Worm (Caenorhabditis elegans) whole organism, young adult: ENCODE measurements around the gene Y56A3A.22.

Experiments used
- B0019.2 ChIP-seq: fragments of 200-800 bp; sonication (Bioruptor generic); conservative IDR thresholded peaks from 2 replicates; pipeline ENCODE4 v1.3.6; 2022; ENCODE audit warnings: missing genetic modification reagents, missing genetic modification characterization, missing compliant biosample characterization
- B0261.1 ChIP-seq: sonication (generic microtip); optimal IDR thresholded peaks from 2 replicates; lab custom pipeline; 2016; ENCODE audit warnings: mild to moderate bottlenecking, missing genetic modification characterization, moderate library complexity, missing compliant biosample characterization
- C06A6.2 ChIP-seq: fragments of 200-800 bp; sonication (Bioruptor generic); conservative IDR thresholded peaks from 2 replicates; pipeline ENCODE4 v1.3.6; 2022; ENCODE audit warnings: missing genetic modification characterization, missing compliant biosample characterization
- F57A8.1 ChIP-seq: fragments of 200-800 bp; sonication (Bioruptor generic); optimal IDR thresholded peaks from 2 replicates; lab custom pipeline; 2018; ENCODE audit warnings: mild to moderate bottlenecking, missing genetic modification characterization, moderate library complexity, missing compliant biosample characterization
- F57C9.4 ChIP-seq: sonication (generic microtip); optimal IDR thresholded peaks from 2 replicates; lab custom pipeline; 2017; ENCODE audit warnings: mild to moderate bottlenecking, missing genetic modification characterization, missing compliant biosample characterization
- T07F8.4 ChIP-seq: sonication (generic microtip); optimal IDR thresholded peaks from 2 replicates; lab custom pipeline; 2016; ENCODE audit warnings: mild to moderate bottlenecking, missing genetic modification characterization, moderate library complexity, missing compliant biosample characterization
- Y79H2A.3 ChIP-seq: fragments of 200-800 bp; sonication (Bioruptor generic); conservative IDR thresholded peaks from 2 replicates; pipeline ENCODE4 v1.3.6; 2022; ENCODE audit warnings: missing genetic modification reagents, missing genetic modification characterization, missing compliant biosample characterization
- Y95B8A.8 ChIP-seq: fragments of 200-800 bp; sonication (Bioruptor generic); IDR thresholded peaks from 2 replicates; pipeline ENCODE4 v1.3.6; 2022; ENCODE audit warnings: missing genetic modification reagents, missing genetic modification characterization, missing compliant biosample characterization
- ZK185.1 ChIP-seq: sonication (generic microtip); optimal IDR thresholded peaks from 2 replicates; lab custom pipeline; 2016; ENCODE audit warnings: mild to moderate bottlenecking, missing genetic modification characterization, missing compliant biosample characterization; ENCODE audit not compliant: poor library complexity, severe bottlenecking
- ama-1 ChIP-seq, 3 experiments: fragments of 150-350 bp in 1 of 3; sonication (generic microtip) in 2 of 3; optimal IDR thresholded peaks; 2 replicates each; lab custom pipeline; 2014 to 2018; ENCODE audit warnings: missing biosample characterization in 2 of 3, missing genetic modification characterization in 2 of 3, missing genetic modification reagents in 2 of 3
- aptf-3 ChIP-seq: fragments of 200-800 bp; sonication (Bioruptor generic); IDR thresholded peaks from 2 replicates; pipeline ENCODE4 v1.3.6; 2022; ENCODE audit warnings: missing genetic modification characterization, missing compliant biosample characterization
- attf-5 ChIP-seq: fragments of 200-800 bp; sonication (Bioruptor generic); optimal IDR thresholded peaks from 2 replicates; lab custom pipeline; 2018; ENCODE audit warnings: mild to moderate bottlenecking, missing genetic modification characterization, missing compliant biosample characterization
- ccch-3 ChIP-seq: fragments of 200-800 bp; sonication (Bioruptor generic); optimal IDR thresholded peaks from 2 replicates; lab custom pipeline; 2018; ENCODE audit warnings: mild to moderate bottlenecking, missing genetic modification characterization, missing compliant biosample characterization
- cebp-1 ChIP-seq, 2 experiments: fragments of 200-800 bp in 1 of 2; sonication (Bioruptor generic) in 1 of 2; sonication (generic microtip) in 1 of 2; IDR thresholded peaks in 1 of 2; optimal IDR thresholded peaks in 1 of 2; 2 replicates each; pipeline versions ENCODE4 v1.3.6 to Lab custom; 2017 to 2022; ENCODE audit warnings: missing compliant biosample characterization in 2 of 2, missing genetic modification characterization in 2 of 2, mild to moderate bottlenecking in 1 of 2, missing genetic modification reagents in 1 of 2, moderate library complexity in 1 of 2
- ceh-100 ChIP-seq: fragments of 200-800 bp; sonication (Bioruptor generic); IDR thresholded peaks from 2 replicates; pipeline ENCODE4 v1.3.6; 2022; ENCODE audit warnings: missing genetic modification reagents, missing genetic modification characterization, missing compliant biosample characterization
- ceh-79 ChIP-seq: sonication (generic microtip); optimal IDR thresholded peaks from 2 replicates; lab custom pipeline; 2017; ENCODE audit warnings: mild to moderate bottlenecking, missing genetic modification characterization, missing compliant biosample characterization
- chd-7 ChIP-seq: sonication (generic microtip); optimal IDR thresholded peaks from 2 replicates; lab custom pipeline; 2016; ENCODE audit warnings: mild to moderate bottlenecking, missing genetic modification characterization, moderate library complexity, missing compliant biosample characterization
- dox-1 ChIP-seq: fragments of 200-800 bp; sonication (Bioruptor generic); IDR thresholded peaks from 2 replicates; pipeline ENCODE4 v1.3.6; 2022; ENCODE audit warnings: missing genetic modification reagents, missing genetic modification characterization, missing compliant biosample characterization
- efl-1 ChIP-seq: fragments of 150-350 bp; optimal IDR thresholded peaks from 2 replicates; lab custom pipeline; 2014; ENCODE audit warnings: missing biosample characterization, missing genetic modification reagents, missing genetic modification characterization
- egrh-3 ChIP-seq: fragments of 200-800 bp; sonication (Bioruptor generic); IDR thresholded peaks from 2 replicates; pipeline ENCODE4 v1.3.6; 2022; ENCODE audit warnings: missing genetic modification reagents, missing genetic modification characterization, missing compliant biosample characterization
- gei-17 ChIP-seq: fragments of 200-800 bp; sonication (Bioruptor generic); optimal IDR thresholded peaks from 2 replicates; lab custom pipeline; 2018; ENCODE audit warnings: mild to moderate bottlenecking, missing genetic modification characterization, missing compliant biosample characterization
- him-1 ChIP-seq: sonication (generic microtip); optimal IDR thresholded peaks from 2 replicates; lab custom pipeline; 2016; ENCODE audit warnings: missing genotype, missing genetic modification reagents, missing genetic modification characterization, missing compliant biosample characterization
- hlh-12 ChIP-seq: sonication (generic microtip); optimal IDR thresholded peaks from 2 replicates; lab custom pipeline; 2016; ENCODE audit warnings: missing genetic modification characterization, missing compliant biosample characterization
- lag-1 ChIP-seq: fragments of 200-800 bp; sonication (Bioruptor generic); IDR thresholded peaks from 2 replicates; pipeline ENCODE4 v1.3.6; 2022; ENCODE audit warnings: missing genetic modification reagents, missing genetic modification characterization, missing compliant biosample characterization
- lin-40 ChIP-seq: sonication (generic microtip); optimal IDR thresholded peaks from 2 replicates; lab custom pipeline; 2016; ENCODE audit warnings: missing genetic modification characterization, mild to moderate bottlenecking, missing compliant biosample characterization, missing genotype, missing genetic modification reagents
- madf-10 ChIP-seq: sonication (generic microtip); optimal IDR thresholded peaks from 2 replicates; lab custom pipeline; 2016; ENCODE audit warnings: mild to moderate bottlenecking, missing genetic modification characterization, missing compliant biosample characterization
- mxl-1 ChIP-seq: sonication (generic microtip); optimal IDR thresholded peaks from 2 replicates; lab custom pipeline; 2016; ENCODE audit warnings: missing genetic modification characterization, missing compliant biosample characterization
- nhr-179 ChIP-seq: sonication (generic microtip); optimal IDR thresholded peaks from 2 replicates; lab custom pipeline; 2016; ENCODE audit warnings: mild to moderate bottlenecking, missing genetic modification characterization, missing compliant biosample characterization
- nhr-27 ChIP-seq: fragments of 200-800 bp; sonication (Bioruptor generic); optimal IDR thresholded peaks from 2 replicates; lab custom pipeline; 2018; ENCODE audit warnings: mild to moderate bottlenecking, missing genetic modification characterization, moderate library complexity, missing compliant biosample characterization
- nhr-80 ChIP-seq: sonication (generic microtip); optimal IDR thresholded peaks from 2 replicates; lab custom pipeline; 2016; ENCODE audit warnings: missing genetic modification characterization, missing compliant biosample characterization
- pbrm-1 ChIP-seq: fragments of 200-800 bp; sonication (Bioruptor generic); IDR thresholded peaks from 2 replicates; pipeline ENCODE4 v1.3.6; 2022; ENCODE audit warnings: missing genetic modification reagents, missing genetic modification characterization, missing compliant biosample characterization
- sptf-2 ChIP-seq: fragments of 200-800 bp; sonication (Bioruptor generic); optimal IDR thresholded peaks from 2 replicates; lab custom pipeline; 2018; ENCODE audit warnings: mild to moderate bottlenecking, missing genetic modification characterization, missing compliant biosample characterization
- unc-130 ChIP-seq: sonication (generic microtip); optimal IDR thresholded peaks from 2 replicates; lab custom pipeline; 2016; ENCODE audit warnings: missing genetic modification reagents, missing genetic modification characterization, missing compliant biosample characterization
- xnd-1 ChIP-seq: sonication (generic microtip); optimal IDR thresholded peaks from 2 replicates; lab custom pipeline; 2016; ENCODE audit warnings: missing genotype, missing genetic modification reagents, missing genetic modification characterization, missing compliant biosample characterization
- zfh-2 ChIP-seq: fragments of 200-800 bp; sonication (Bioruptor generic); conservative IDR thresholded peaks from 2 replicates; pipeline ENCODE4 v1.3.6; 2022; ENCODE audit warnings: missing genetic modification reagents, missing genetic modification characterization, missing compliant biosample characterization
- zim-3 ChIP-seq: sonication (generic microtip); optimal IDR thresholded peaks from 2 replicates; lab custom pipeline; 2017; ENCODE audit warnings: mild to moderate bottlenecking, missing genetic modification characterization, moderate library complexity, missing compliant biosample characterization
- ztf-6 ChIP-seq: fragments of 200-800 bp; sonication (Bioruptor generic); IDR thresholded peaks from 2 replicates; pipeline ENCODE4 v1.3.6; 2022; ENCODE audit warnings: missing genetic modification reagents, missing genetic modification characterization, missing compliant biosample characterization

Y56A3A.22 gene

DNA sequence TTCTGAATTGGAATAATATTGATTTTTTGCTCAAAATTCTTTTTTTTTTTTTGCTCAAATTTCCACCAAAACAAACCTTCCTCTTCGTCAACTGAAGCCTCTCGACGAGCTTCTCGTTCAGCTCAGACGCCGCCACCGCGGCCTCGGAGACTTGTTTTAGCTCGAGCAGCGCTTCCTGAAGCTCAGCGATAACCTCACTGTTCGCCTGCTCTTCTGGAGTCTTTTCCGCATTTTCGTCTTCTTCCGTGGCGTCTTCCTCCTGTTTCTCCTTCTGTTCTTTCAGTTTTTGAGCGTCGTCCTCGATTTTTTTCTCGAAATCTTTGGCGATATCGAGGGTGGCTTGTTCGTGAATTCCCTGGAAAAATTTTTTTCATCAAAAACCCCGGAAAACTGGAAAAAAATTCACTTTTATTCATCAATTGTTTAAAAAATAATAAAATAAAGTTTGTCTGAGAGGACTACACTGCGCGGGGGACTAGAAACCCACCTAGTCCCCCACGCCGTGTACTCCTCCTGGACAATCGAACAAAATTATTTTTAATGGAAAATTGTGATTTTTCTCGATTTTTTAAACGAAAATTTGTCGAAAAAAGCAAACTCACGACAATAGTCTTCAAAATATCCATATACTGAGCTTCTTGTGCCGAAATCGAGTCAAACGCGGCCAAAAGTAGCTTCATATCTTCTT lies 24.7 kb downstream of the Y56A3A.22 start (continued):
- TF ChIP-seq zim-3 (tag; lab: Kevin White, UChicago), result peak; percentile 74
- TF ChIP-seq B0019.2, result 0 out of 2 replicates have a peak, but pooled peaks have one; percentile 43
- peak; percentile 20 for TF ChIP-seq B0261.1 (tag; lab: Kevin White, UChicago)
- TF ChIP-seq ama-1 (optimal IDR thresholded peaks at IDR 0.05; lab: Kevin White, UChicago), result no peak
- no peak for TF ChIP-seq ama-1 (GFP tag; optimal IDR thresholded peaks at IDR 0.05; lab: Kevin White, UChicago)
- peak; percentile 86 for TF ChIP-seq lin-40 (tag; lab: Kevin White, UChicago)
- TF ChIP-seq pbrm-1, result peak; percentile 72
- TF ChIP-seq cebp-1 (GFP tag; IDR thresholded peaks at IDR 0.05; lab: Robert Waterston, UW), result no peak
- peak; percentile 55 for TF ChIP-seq cebp-1 (tag; optimal IDR thresholded peaks at IDR 0.05; lab: Kevin White, UChicago)
- 0 out of 2 replicates have a peak, but pooled peaks have one; percentile 46 for TF ChIP-seq ztf-6 (GFP tag; lab: Robert Waterston, UW)
- no peak for TF ChIP-seq Y79H2A.3
- TF ChIP-seq T07F8.4 (tag; lab: Kevin White, UChicago), result no peak

ce11 chrIII:11946973-11947372 lies 25.5 kb downstream of the Y56A3A.22 start, which contains the start of gene Y56A3A.7:
TSS of gene Y56A3A.7 (minus strand) at chrIII:11947019.
- TF ChIP-seq efl-1 (GFP tag; lab: Kevin White, UChicago), result no peak
- no peak for TF ChIP-seq lag-1
- TF ChIP-seq F57C9.4 (tag; lab: Kevin White, UChicago), result no peak
- no peak for TF ChIP-seq ceh-79 (tag; lab: Kevin White, UChicago)
- no peak for TF ChIP-seq nhr-179

DNA sequence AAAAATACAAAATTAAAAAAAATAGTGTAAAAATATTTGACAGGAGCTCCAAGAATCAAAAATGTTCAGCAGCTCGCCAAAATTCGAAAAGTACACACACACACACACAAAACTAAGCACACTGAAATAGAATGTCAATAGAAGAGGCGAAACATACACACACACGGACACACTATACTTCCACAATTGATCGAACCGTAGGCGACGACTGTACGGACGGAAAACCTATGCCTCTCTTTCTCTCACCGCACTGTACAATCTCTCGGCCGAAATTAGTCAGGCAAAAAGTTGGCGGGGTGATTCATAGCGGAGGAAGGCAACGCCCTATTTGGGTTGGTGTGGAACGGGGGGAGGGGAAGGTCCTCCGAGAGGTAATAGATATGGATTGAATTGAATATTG lies 26.0 kb downstream of the Y56A3A.22 start:
- TF ChIP-seq zfh-2 (GFP tag; lab: Robert Waterston, UW) (0 out of 2 replicates have a peak, but pooled peaks have one; percentile 22), attf-5 (GFP tag; lab: Kevin White, UChicago) (peak; percentile 50), egrh-3 (GFP tag; lab: Robert Waterston, UW) (no peak), C06A6.2 (GFP tag; lab: Robert Waterston, UW) (no peak), ccch-3 (no peak), chd-7 (tag; lab: Kevin White, UChicago) (no peak), ZK185.1 (tag; lab: Kevin White, UChicago) (no peak), mxl-1 (tag; lab: Kevin White, UChicago) (no peak), madf-10 (tag; lab: Kevin White, UChicago) (no peak), him-1 (tag; lab: Kevin White, UChicago) (no peak), dox-1 (peak; percentile 53; the same call in 1 of the 2 replicates), nhr-80 (tag; lab: Kevin White, UChicago) (peak; percentile 86), cebp-1 (GFP tag; IDR thresholded peaks at IDR 0.05; lab: Robert Waterston, UW) (no peak), cebp-1 (tag; optimal IDR thresholded peaks at IDR 0.05; lab: Kevin White, UChicago) (peak; percentile 24), F57A8.1 (no peak), hlh-12 (no peak), Y95B8A.8 (GFP tag; lab: Robert Waterston, UW) (no peak), sptf-2 (GFP tag; lab: Kevin White, UChicago) (no peak)

- TF ChIP-seq ceh-100 (no peak), unc-130 (GFP tag; lab: Kevin White, UChicago) (no peak), gei-17 (GFP tag; lab: Kevin White, UChicago) (no peak), F57C9.4 (tag; lab: Kevin White, UChicago) (no peak), nhr-27 (tag; lab: Kevin White, UChicago) (no peak), aptf-3 (GFP tag; lab: Robert Waterston, UW) (no peak), xnd-1 (tag; lab: Kevin White, UChicago) (no peak), dox-1 (no peak)
These were observed 26.9 kb downstream of the Y56A3A.22 start for ce11 chrIII:11948437-11948836.
